Fruit fly (Drosophila melanogaster) whole organism, prepupa: ENCODE measurements around the gene RNF220.

ENCODE experiments used
- Blimp-1 ChIP-seq: fragments of 200-800 bp; sonication (Bioruptor generic); optimal IDR thresholded peaks from 3 replicates; lab custom pipeline; 2017; ENCODE audit warnings: missing biosample characterization, missing genetic modification characterization, mild to moderate bottlenecking, moderate library complexity, missing genetic modification reagents
- CG10669 ChIP-seq: fragments of 200-800 bp; sonication (Bioruptor generic); optimal IDR thresholded peaks from 3 replicates; lab custom pipeline; 2018; ENCODE audit warnings: missing biosample characterization, mild to moderate bottlenecking, missing genetic modification characterization, moderate library complexity
- CG11294 ChIP-seq: fragments of 200-800 bp; sonication (Bioruptor generic); IDR thresholded peaks from 2 replicates; pipeline ENCODE4 v1.3.6; 2022; ENCODE audit warnings: missing biosample characterization, missing genetic modification characterization
- CG11902 ChIP-seq: fragments of 200-800 bp; sonication (Bioruptor generic); optimal IDR thresholded peaks from 3 replicates; lab custom pipeline; 2016; ENCODE audit warnings: missing biosample characterization, missing genetic modification characterization
- CG3032 ChIP-seq: fragments of 200-800 bp; optimal IDR thresholded peaks from 2 replicates; lab custom pipeline; 2019; ENCODE audit warnings: missing biosample characterization, mild to moderate bottlenecking, missing genetic modification characterization, moderate library complexity
- CG31627 ChIP-seq: fragments of 200-800 bp; sonication (Bioruptor generic); optimal IDR thresholded peaks from 3 replicates; lab custom pipeline; 2016; ENCODE audit warnings: missing biosample characterization, missing genetic modification characterization
- CG3919 ChIP-seq: fragments of 200-800 bp; sonication (Bioruptor generic); optimal IDR thresholded peaks from 3 replicates; lab custom pipeline; 2016; ENCODE audit warnings: missing biosample characterization, missing genetic modification characterization
- CG4318 ChIP-seq: fragments of 200-800 bp; sonication (Bioruptor generic); optimal IDR thresholded peaks from 3 replicates; lab custom pipeline; 2017; ENCODE audit warnings: missing biosample characterization, mild to moderate bottlenecking, missing genetic modification characterization
- CG6792 ChIP-seq: fragments of 200-800 bp; sonication (Bioruptor generic); optimal IDR thresholded peaks from 3 replicates; lab custom pipeline; 2016; ENCODE audit warnings: missing biosample characterization, missing genetic modification characterization
- CG6808 ChIP-seq: fragments of 200-800 bp; sonication (Bioruptor generic); optimal IDR thresholded peaks from 3 replicates; lab custom pipeline; 2017; ENCODE audit warnings: missing biosample characterization, missing genetic modification characterization, mild to moderate bottlenecking, moderate library complexity, missing genetic modification reagents
- CG6854 ChIP-seq: fragments of 200-800 bp; sonication (Bioruptor generic); optimal IDR thresholded peaks from 2 replicates; lab custom pipeline; 2017; ENCODE audit warnings: missing biosample characterization, mild to moderate bottlenecking, missing genetic modification characterization
- Ets21C ChIP-seq: fragments of 200-800 bp; sonication (Bioruptor generic); optimal IDR thresholded peaks from 3 replicates; lab custom pipeline; 2016; ENCODE audit warnings: missing biosample characterization, missing genetic modification characterization
- Ets96B ChIP-seq: fragments of 200-800 bp; optimal IDR thresholded peaks from 2 replicates; lab custom pipeline; 2019; ENCODE audit warnings: missing biosample characterization, mild to moderate bottlenecking, missing genetic modification characterization, moderate library complexity
- Gug ChIP-seq: fragments of 200-800 bp; sonication (Bioruptor generic); IDR thresholded peaks from 2 replicates; pipeline ENCODE4 v1.3.6; 2022; ENCODE audit warnings: missing biosample characterization, missing genetic modification characterization
- Hr38 ChIP-seq: sonication (Bioruptor generic); optimal IDR thresholded peaks from 2 replicates; lab custom pipeline; 2016; ENCODE audit warnings: missing biosample characterization, missing genetic modification characterization
- Hr39 ChIP-seq: fragments of 200-800 bp; sonication (Bioruptor generic); optimal IDR thresholded peaks from 2 replicates; lab custom pipeline; 2016; ENCODE audit warnings: missing biosample characterization, missing genetic modification characterization
- Hr4 ChIP-seq: fragments of 200-800 bp; sonication (Bioruptor generic); optimal IDR thresholded peaks from 3 replicates; lab custom pipeline; 2016; ENCODE audit warnings: missing biosample characterization, missing genetic modification characterization
- Met ChIP-seq: fragments of 200-800 bp; sonication (Bioruptor generic); optimal IDR thresholded peaks from 3 replicates; lab custom pipeline; 2016; ENCODE audit warnings: missing biosample characterization, missing genetic modification characterization
- OdsH ChIP-seq: fragments of 200-800 bp; sonication (Bioruptor generic); optimal IDR thresholded peaks from 3 replicates; lab custom pipeline; 2016; ENCODE audit warnings: missing biosample characterization, missing genetic modification characterization
- Sox102F ChIP-seq: fragments of 200-800 bp; sonication (Bioruptor generic); optimal IDR thresholded peaks from 2 replicates; lab custom pipeline; 2016; ENCODE audit warnings: missing biosample characterization, mild to moderate bottlenecking, missing genetic modification characterization
- Sox14 ChIP-seq: fragments of 200-800 bp; sonication (Bioruptor generic); optimal IDR thresholded peaks from 3 replicates; lab custom pipeline; 2016; ENCODE audit warnings: missing biosample characterization, missing genetic modification characterization
- cyc ChIP-seq: fragments of 200-800 bp; sonication (Bioruptor generic); optimal IDR thresholded peaks from 3 replicates; lab custom pipeline; 2016; ENCODE audit warnings: missing biosample characterization, missing genetic modification characterization
- dac ChIP-seq: fragments of 200-800 bp; sonication (Bioruptor generic); optimal IDR thresholded peaks from 2 replicates; lab custom pipeline; 2017; ENCODE audit warnings: missing biosample characterization, mild to moderate bottlenecking, missing genetic modification characterization
- dsx ChIP-seq: fragments of 200-800 bp; optimal IDR thresholded peaks from 3 replicates; lab custom pipeline; 2019; ENCODE audit warnings: missing biosample characterization, mild to moderate bottlenecking, missing genetic modification characterization, moderate library complexity; ENCODE audit not compliant: poor library complexity, severe bottlenecking
- eg ChIP-seq: fragments of 200-800 bp; sonication (Bioruptor generic); IDR thresholded peaks from 3 replicates; pipeline ENCODE4 v1.3.6; 2022; ENCODE audit warnings: missing biosample characterization, missing genetic modification characterization
- esn ChIP-seq: fragments of 200-800 bp; sonication (Bioruptor generic); optimal IDR thresholded peaks from 2 replicates; lab custom pipeline; 2016; ENCODE audit warnings: missing biosample characterization, mild to moderate bottlenecking, missing genetic modification characterization, moderate library complexity
- fkh ChIP-seq: fragments of 200-800 bp; sonication (Bioruptor generic); optimal IDR thresholded peaks from 3 replicates; lab custom pipeline; 2017; ENCODE audit warnings: missing biosample characterization, mild to moderate bottlenecking, missing genetic modification characterization, moderate library complexity
- lz ChIP-seq: fragments of 200-800 bp; sonication (Bioruptor generic); optimal IDR thresholded peaks from 3 replicates; lab custom pipeline; 2016; ENCODE audit warnings: missing biosample characterization, missing genetic modification characterization
- net ChIP-seq: fragments of 200-800 bp; sonication (Bioruptor generic); optimal IDR thresholded peaks from 3 replicates; lab custom pipeline; 2016; ENCODE audit warnings: missing biosample characterization, missing genetic modification characterization
- pdm3 ChIP-seq: fragments of 200-800 bp; sonication (Bioruptor generic); optimal IDR thresholded peaks from 3 replicates; lab custom pipeline; 2016; ENCODE audit warnings: missing biosample characterization, missing genetic modification characterization
- svp ChIP-seq: fragments of 200-800 bp; sonication (Bioruptor generic); peaks from one replicate; lab custom pipeline; 2016; ENCODE audit warnings: missing biosample characterization, missing genetic modification characterization
- topi ChIP-seq: fragments of 200-800 bp; sonication (Bioruptor generic); optimal IDR thresholded peaks from 3 replicates; lab custom pipeline; 2016; ENCODE audit warnings: missing biosample characterization, missing genetic modification characterization
- vri ChIP-seq: fragments of 200-800 bp; sonication (Bioruptor generic); optimal IDR thresholded peaks from 3 replicates; lab custom pipeline; 2016; ENCODE audit warnings: missing biosample characterization, mild to moderate bottlenecking, missing genetic modification characterization

RNF220 gene

dm6 chr3R:22767599-22767998 is 41.4 kb upstream of the RNF220 start, which contains the start of gene CG13841:
Gene CG13841 (minus strand): TSS chr3R:22767699.
- no peak for TF ChIP-seq topi (GFP tag; lab: Kevin White, UChicago)
- TF ChIP-seq CG11902, result no peak
- TF ChIP-seq Met, result no peak
- no peak for TF ChIP-seq Hr38 (GFP tag; lab: Kevin White, UChicago)
- no peak for TF ChIP-seq Blimp-1 (GFP tag; lab: Kevin White, UChicago)
- no peak for TF ChIP-seq dsx (GFP tag; lab: Kevin White, UChicago)
- TF ChIP-seq CG10669 (GFP tag; lab: Kevin White, UChicago), result no peak
- no peak for TF ChIP-seq CG3919 (GFP tag; lab: Kevin White, UChicago)
- no peak for TF ChIP-seq OdsH (GFP tag; lab: Kevin White, UChicago)
- TF ChIP-seq CG6792 (GFP tag; lab: Kevin White, UChicago), result no peak
- TF ChIP-seq cyc (GFP tag; lab: Kevin White, UChicago), result no peak
- TF ChIP-seq pdm3, result no peak
- TF ChIP-seq Hr39 (GFP tag; lab: Kevin White, UChicago), result no peak
- no peak for TF ChIP-seq dac (GFP tag; lab: Kevin White, UChicago)
- no peak for TF ChIP-seq CG31627 (GFP tag; lab: Kevin White, UChicago)
- TF ChIP-seq lz (GFP tag; lab: Kevin White, UChicago), result no peak
- no peak for TF ChIP-seq Sox14 (GFP tag; lab: Kevin White, UChicago)
- no peak for TF ChIP-seq CG11294
- no peak for TF ChIP-seq CG4318 (GFP tag; lab: Kevin White, UChicago)
- no peak for TF ChIP-seq Ets96B (tag; lab: Kevin White, UChicago)
- TF ChIP-seq, all 60 proteins: peak for 0

DNA sequence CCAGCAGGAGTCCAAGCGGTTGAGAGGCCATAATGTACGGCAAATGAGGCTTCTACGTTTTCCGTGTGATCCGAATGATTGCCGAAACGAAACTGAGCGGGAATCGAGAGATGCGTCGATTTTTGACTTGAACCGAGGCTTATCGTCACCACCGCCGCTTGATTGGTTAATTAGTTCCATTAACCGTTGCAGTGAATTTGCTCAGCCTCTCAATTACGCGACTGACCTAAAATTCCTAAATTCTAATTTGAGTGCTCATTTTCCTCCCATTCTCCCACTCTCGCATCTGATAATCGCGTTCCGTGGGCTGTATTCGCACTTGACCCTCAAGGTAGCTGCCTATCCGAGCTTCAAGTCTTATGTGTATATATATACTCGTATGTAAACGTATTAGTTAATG is 39.9 kb upstream of the RNF220 start, which contains the start of gene Nepl15:
Gene Nepl15, minus strand, starts transcription at position 101 of the 400 bp plus-strand sequence.
- TF ChIP-seq OdsH (GFP tag; lab: Kevin White, UChicago), result no peak
- no peak for TF ChIP-seq net

- TF ChIP-seq svp (GFP tag; lab: Kevin White, UChicago), result peak; percentile 100
- TF ChIP-seq Ets96B (tag; lab: Kevin White, UChicago), result no peak
Observed at dm6 chr3R:22763587-22763986, 37.4 kb upstream of the RNF220 start, which contains the start of gene Nepl14. Gene Nepl14 (minus strand): TSS chr3R:22763711.

- TF ChIP-seq vri (GFP tag; lab: Kevin White, UChicago) (no peak), Sox14 (GFP tag; lab: Kevin White, UChicago) (no peak), Ets21C (GFP tag; lab: Kevin White, UChicago) (no peak), svp (GFP tag; lab: Kevin White, UChicago) (peak; percentile 97)
- TF ChIP-seq, all 60 proteins: peak for 1
Observed at dm6 chr3R:22760988-22761387, 34.8 kb upstream of the RNF220 start, which contains the start of gene Nepl13. Gene Nepl13 (minus strand): TSS chr3R:22761076.

DNA sequence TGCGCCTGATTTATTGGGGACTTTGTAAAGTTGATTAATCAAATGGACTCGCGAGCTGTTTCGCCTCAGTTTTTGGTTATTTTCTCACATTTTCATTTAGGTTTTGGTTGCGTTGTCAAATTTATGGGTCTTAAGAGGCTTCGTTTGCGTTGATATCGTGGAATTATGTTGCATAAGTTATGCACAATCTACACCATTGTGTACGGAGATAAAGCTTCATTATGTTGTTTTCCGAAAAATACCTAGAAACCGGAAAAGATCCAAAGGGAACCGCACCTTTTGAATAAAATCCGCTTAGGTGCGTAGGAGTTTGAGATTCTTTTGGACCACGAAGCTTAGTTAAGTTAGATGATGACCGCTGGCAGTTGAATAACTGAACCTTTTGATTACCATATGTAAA is 30.9 kb upstream of the RNF220 start:
- TF ChIP-seq svp (GFP tag; lab: Kevin White, UChicago) (no peak), lz (GFP tag; lab: Kevin White, UChicago) (no peak), vri (GFP tag; lab: Kevin White, UChicago) (no peak), CG3032 (tag; lab: Kevin White, UChicago) (no peak), CG6854 (no peak), Gug (GFP tag; lab: Robert Waterston, UW) (no peak), OdsH (GFP tag; lab: Kevin White, UChicago) (no peak), fkh (GFP tag; lab: Kevin White, UChicago) (no peak), CG3919 (GFP tag; lab: Kevin White, UChicago) (no peak), Hr4 (GFP tag; lab: Kevin White, UChicago) (no peak), Sox14 (GFP tag; lab: Kevin White, UChicago) (no peak), esn (GFP tag; lab: Kevin White, UChicago) (no peak), CG6808 (GFP tag; lab: Kevin White, UChicago) (no peak), dsx (GFP tag; lab: Kevin White, UChicago) (no peak), Sox102F (no peak), eg (no peak), Blimp-1 (GFP tag; lab: Kevin White, UChicago) (no peak), net (no peak), CG31627 (GFP tag; lab: Kevin White, UChicago) (no peak)
